Worm (Caenorhabditis elegans) whole organism, mixed stage, embryonic: ENCODE measurements around the gene bath-15.

Experiments
- ham-2 ChIP-seq: fragments of 200-800 bp; sonication (Bioruptor generic); optimal IDR thresholded peaks from 2 replicates; lab custom pipeline; 2018; ENCODE audit warnings: mild to moderate bottlenecking, missing genetic modification characterization, missing compliant biosample characterization
- mep-1 ChIP-seq: fragments of 150-350 bp; optimal IDR thresholded peaks from 2 replicates; lab custom pipeline; 2017; ENCODE audit warnings: missing biosample characterization, missing genetic modification reagents, missing genetic modification characterization, inconsistent platforms
- nhr-12 ChIP-seq: fragments of 150-350 bp; optimal IDR thresholded peaks from 2 replicates; lab custom pipeline; 2014; ENCODE audit warnings: missing biosample characterization, missing genetic modification characterization
- nhr-237 ChIP-seq: fragments of 150-350 bp; optimal IDR thresholded peaks from 2 replicates; lab custom pipeline; 2014; ENCODE audit warnings: missing biosample characterization, missing genetic modification characterization
- snpc-4 ChIP-seq: fragments of 150-350 bp; optimal IDR thresholded peaks from 2 replicates; lab custom pipeline; 2014; ENCODE audit warnings: missing biosample characterization, missing genetic modification characterization
- sptf-1 ChIP-seq: sonication (generic microtip); optimal IDR thresholded peaks from 2 replicates; lab custom pipeline; 2017; ENCODE audit warnings: mild to moderate bottlenecking, missing genetic modification characterization, moderate library complexity, missing compliant biosample characterization
- unc-120 ChIP-seq: sonication (generic microtip); optimal IDR thresholded peaks from 2 replicates; lab custom pipeline; 2017; ENCODE audit warnings: missing genetic modification characterization, missing compliant biosample characterization; ENCODE audit not compliant: poor library complexity, severe bottlenecking
- unc-62 ChIP-seq: fragments of 150-350 bp; optimal IDR thresholded peaks from 2 replicates; lab custom pipeline; 2014; ENCODE audit warnings: missing biosample characterization, missing genetic modification reagents, missing genetic modification characterization

DNA sequence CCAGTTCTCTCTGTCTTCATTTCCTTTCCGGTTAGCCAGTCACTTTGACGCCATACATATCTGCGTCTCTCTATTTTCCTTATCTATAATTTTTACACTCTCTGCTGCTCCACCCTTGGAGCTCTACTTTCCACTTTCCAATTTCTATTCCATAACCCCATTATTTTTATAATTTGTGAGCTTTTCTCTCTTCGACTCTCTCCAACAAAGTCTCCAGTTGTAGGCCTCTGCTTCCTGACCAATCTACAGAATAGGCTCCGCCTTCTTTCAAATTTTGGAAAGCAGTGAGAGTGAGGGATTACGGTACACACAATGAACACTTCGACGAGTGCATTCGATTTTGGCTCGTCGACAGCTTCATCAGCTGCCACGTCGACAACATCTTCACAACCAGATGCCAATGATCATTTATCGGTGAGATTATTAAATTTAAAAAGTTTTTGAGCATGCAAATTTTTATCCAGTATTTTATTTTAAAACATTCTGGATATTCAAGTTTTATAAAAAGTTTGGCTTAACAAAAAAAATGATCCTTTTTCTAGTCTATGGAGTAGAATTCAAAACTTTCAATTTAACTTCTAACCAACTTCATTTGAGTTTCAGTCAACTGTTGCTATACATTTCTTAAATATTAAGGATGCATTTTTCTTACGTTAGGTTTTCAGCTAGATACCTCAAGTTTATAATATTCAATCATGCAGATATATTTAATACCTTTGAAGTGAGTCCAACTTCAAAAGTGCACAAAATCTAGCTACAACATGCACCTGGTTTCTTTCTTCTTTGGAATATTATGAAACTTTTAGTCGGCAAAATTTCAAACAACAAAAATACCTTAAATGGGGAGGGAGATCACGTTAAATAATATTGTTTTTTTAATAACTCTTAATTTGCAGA lies 38.6 kb upstream of the bath-15 start, which contains the start of gene egl-5:
- TF ChIP-seq mep-1 (tag; lab: Kevin White, UChicago) (no peak), nhr-237 (tag; lab: Kevin White, UChicago) (no peak), nhr-12 (tag; lab: Kevin White, UChicago) (no peak), snpc-4 (no peak), unc-120 (tag; lab: Kevin White, UChicago) (no peak), unc-62 (GFP tag; lab: Kevin White, UChicago) (no peak), sptf-1 (no peak), ham-2 (no peak)
